Worm (Caenorhabditis elegans) whole organism, L2 larva: Measurements from ENCODE around the gene frpr-11.

Experiments
- C34F6.9 ChIP-seq: fragments of 150-350 bp; optimal IDR thresholded peaks from 2 replicates; lab custom pipeline; 2014; ENCODE audit warnings: missing biosample characterization, missing genetic modification characterization
- F13H6.1 ChIP-seq: sonication (generic microtip); optimal IDR thresholded peaks from 2 replicates; lab custom pipeline; 2016; ENCODE audit warnings: missing genetic modification characterization, missing compliant biosample characterization
- R02D3.7 ChIP-seq: fragments of 150-350 bp; optimal IDR thresholded peaks from 2 replicates; lab custom pipeline; 2014; ENCODE audit warnings: missing biosample characterization, missing genetic modification characterization
- Y55F3AM.14 ChIP-seq: fragments of 200-800 bp; sonication (Bioruptor generic); optimal IDR thresholded peaks from 2 replicates; lab custom pipeline; 2018; ENCODE audit warnings: mild to moderate bottlenecking, missing genetic modification characterization, missing compliant biosample characterization
- ZK546.5 ChIP-seq: sonication (generic microtip); optimal IDR thresholded peaks from 2 replicates; lab custom pipeline; 2017; ENCODE audit warnings: missing biosample characterization, missing genetic modification characterization
- alr-1 ChIP-seq: fragments of 150-350 bp; optimal IDR thresholded peaks from 2 replicates; lab custom pipeline; 2014; ENCODE audit warnings: missing biosample characterization, missing genetic modification characterization
- aly-2 ChIP-seq: fragments of 150-350 bp; optimal IDR thresholded peaks from 2 replicates; lab custom pipeline; 2014; ENCODE audit warnings: missing biosample characterization, missing genetic modification characterization
- ama-1 ChIP-seq: fragments of 150-350 bp; optimal IDR thresholded peaks from 2 replicates; lab custom pipeline; 2018; ENCODE audit warnings: inconsistent platforms
- ceh-16 ChIP-seq: fragments of 150-350 bp; optimal IDR thresholded peaks from 2 replicates; lab custom pipeline; 2014; ENCODE audit warnings: missing biosample characterization, missing genetic modification characterization
- ceh-82 ChIP-seq: fragments of 150-350 bp; optimal IDR thresholded peaks from 2 replicates; lab custom pipeline; 2014; ENCODE audit warnings: missing biosample characterization, missing genetic modification characterization
- crh-2 ChIP-seq: sonication (generic microtip); optimal IDR thresholded peaks from 2 replicates; lab custom pipeline; 2017; ENCODE audit warnings: missing biosample characterization, missing genetic modification characterization
- dmd-4 ChIP-seq: sonication (generic microtip); optimal IDR thresholded peaks from 2 replicates; lab custom pipeline; 2017; ENCODE audit warnings: missing biosample characterization, missing genetic modification characterization
- egl-27 ChIP-seq: sonication (generic microtip); optimal IDR thresholded peaks from 3 replicates; lab custom pipeline; 2017; ENCODE audit warnings: missing biosample characterization, missing genetic modification reagents, missing genetic modification characterization
- elt-1 ChIP-seq: fragments of 150-350 bp; optimal IDR thresholded peaks from 2 replicates; lab custom pipeline; 2014; ENCODE audit warnings: missing biosample characterization, missing genetic modification characterization
- elt-3 ChIP-seq: sonication (generic microtip); optimal IDR thresholded peaks from 2 replicates; lab custom pipeline; 2017; ENCODE audit warnings: missing biosample characterization, missing genetic modification characterization
- fos-1 ChIP-seq: fragments of 150-350 bp; optimal IDR thresholded peaks from 2 replicates; lab custom pipeline; 2014; ENCODE audit warnings: missing biosample characterization, missing genetic modification characterization
- lin-11 ChIP-seq: fragments of 150-350 bp; sonication (generic microtip); optimal IDR thresholded peaks from 2 replicates; lab custom pipeline; 2014; ENCODE audit warnings: missing biosample characterization, missing genetic modification characterization, inconsistent platforms, mixed read lengths
- lsy-2 ChIP-seq, 2 experiments: fragments of 150-350 bp in 1 of 2; sonication (generic microtip) in 1 of 2; optimal IDR thresholded peaks; 2 replicates each; lab custom pipeline; 2014 to 2017; ENCODE audit warnings: missing biosample characterization in 2 of 2, missing genetic modification characterization in 2 of 2
- mab-5 ChIP-seq: fragments of 150-350 bp; optimal IDR thresholded peaks from 2 replicates; lab custom pipeline; 2014; ENCODE audit warnings: missing biosample characterization, missing genetic modification characterization
- mdl-1 ChIP-seq, 2 experiments: fragments of 150-350 bp in 1 of 2; sonication (generic microtip) in 1 of 2; optimal IDR thresholded peaks; 2 replicates each; lab custom pipeline; 2017; ENCODE audit warnings: missing biosample characterization in 2 of 2, missing genetic modification characterization in 2 of 2
- nhr-11 ChIP-seq: fragments of 150-350 bp; optimal IDR thresholded peaks from 2 replicates; lab custom pipeline; 2014; ENCODE audit warnings: missing biosample characterization, missing genetic modification characterization
- nhr-12 ChIP-seq: fragments of 150-350 bp; optimal IDR thresholded peaks from 2 replicates; lab custom pipeline; 2014; ENCODE audit warnings: missing biosample characterization, missing genetic modification characterization
- nhr-129 ChIP-seq: fragments of 150-350 bp; optimal IDR thresholded peaks from 2 replicates; lab custom pipeline; 2014; ENCODE audit warnings: missing biosample characterization, missing genetic modification characterization
- nhr-21 ChIP-seq: fragments of 150-350 bp; optimal IDR thresholded peaks from 2 replicates; lab custom pipeline; 2014; ENCODE audit warnings: missing biosample characterization, missing genetic modification characterization
- nhr-23 ChIP-seq: fragments of 150-350 bp; optimal IDR thresholded peaks from 2 replicates; lab custom pipeline; 2014; ENCODE audit warnings: missing biosample characterization, missing genetic modification reagents, missing genetic modification characterization
- nhr-25 ChIP-seq: fragments of 150-350 bp; sonication (generic microtip); optimal IDR thresholded peaks from 3 replicates; lab custom pipeline; 2014; ENCODE audit warnings: missing biosample characterization, missing genetic modification characterization
- nhr-6 ChIP-seq: fragments of 150-350 bp; optimal IDR thresholded peaks from 2 replicates; lab custom pipeline; 2014; ENCODE audit warnings: missing biosample characterization, missing genetic modification characterization
- nhr-77 ChIP-seq: fragments of 150-350 bp; optimal IDR thresholded peaks from 2 replicates; lab custom pipeline; 2014; ENCODE audit warnings: missing biosample characterization, missing genetic modification characterization
- peb-1 ChIP-seq: fragments of 150-350 bp; optimal IDR thresholded peaks from 2 replicates; lab custom pipeline; 2014; ENCODE audit warnings: missing biosample characterization, missing genetic modification characterization
- sem-4 ChIP-seq: fragments of 150-350 bp; optimal IDR thresholded peaks from 2 replicates; lab custom pipeline; 2014; ENCODE audit warnings: missing biosample characterization, missing genetic modification reagents, missing genetic modification characterization
- skn-1 ChIP-seq: sonication (generic microtip); optimal IDR thresholded peaks from 2 replicates; lab custom pipeline; 2017; ENCODE audit warnings: missing biosample characterization, missing genetic modification characterization
- sma-3 ChIP-seq: sonication (generic microtip); optimal IDR thresholded peaks from 2 replicates; lab custom pipeline; 2016; ENCODE audit warnings: missing genetic modification reagents, missing genetic modification characterization, missing compliant biosample characterization
- sma-9 ChIP-seq, 2 experiments: fragments of 150-350 bp in 1 of 2; sonication (generic microtip) in 1 of 2; optimal IDR thresholded peaks; 2 replicates each; lab custom pipeline; 2014 to 2016; ENCODE audit warnings: missing genetic modification characterization in 2 of 2, mild to moderate bottlenecking in 1 of 2, missing biosample characterization in 1 of 2, missing compliant biosample characterization in 1 of 2, missing genetic modification reagents in 1 of 2, moderate library complexity in 1 of 2
- unc-39 ChIP-seq: fragments of 150-350 bp; optimal IDR thresholded peaks from 2 replicates; lab custom pipeline; 2014; ENCODE audit warnings: missing biosample characterization, missing genetic modification characterization
- unc-55 ChIP-seq: fragments of 150-350 bp; sonication (generic microtip); optimal IDR thresholded peaks from 3 replicates; lab custom pipeline; 2014; ENCODE audit warnings: missing biosample characterization, missing genetic modification reagents, missing genetic modification characterization
- unc-62 ChIP-seq: fragments of 150-350 bp; optimal IDR thresholded peaks from 2 replicates; lab custom pipeline; 2014; ENCODE audit warnings: missing biosample characterization, missing genetic modification reagents, missing genetic modification characterization
- zag-1 ChIP-seq: fragments of 150-350 bp; optimal IDR thresholded peaks from 2 replicates; lab custom pipeline; 2014; ENCODE audit warnings: missing biosample characterization, missing genetic modification characterization
- ztf-1 ChIP-seq: fragments of 200-800 bp; sonication (Bioruptor generic); conservative IDR thresholded peaks from 2 replicates; pipeline ENCODE4 v1.3.6; 2022; ENCODE audit warnings: missing genetic modification characterization, missing compliant biosample characterization
- ztf-11 ChIP-seq: sonication (generic microtip); optimal IDR thresholded peaks from 2 replicates; lab custom pipeline; 2017; ENCODE audit warnings: missing biosample characterization, missing genetic modification characterization
- ztf-4 ChIP-seq: fragments of 150-350 bp; optimal IDR thresholded peaks from 2 replicates; lab custom pipeline; 2014; ENCODE audit warnings: missing biosample characterization, missing genetic modification characterization

Gene frpr-11

ce11 chrV:8903916-8904315 is 3.1 kb upstream of the frpr-11 start:
- TF ChIP-seq lsy-2 (tag; optimal IDR thresholded peaks at IDR 0.05; lab: Kevin White, UChicago) (no peak), fos-1 (tag; lab: Kevin White, UChicago) (no peak), ceh-16 (no peak), F13H6.1 (tag; lab: Kevin White, UChicago) (no peak), nhr-6 (tag; lab: Kevin White, UChicago) (no peak), ztf-11 (tag; lab: Kevin White, UChicago) (no peak), peb-1 (no peak), skn-1 (tag; lab: Kevin White, UChicago) (no peak), nhr-23 (tag; lab: Kevin White, UChicago) (no peak), lin-11 (tag; lab: Kevin White, UChicago) (no peak), ztf-1 (GFP tag; lab: Robert Waterston, UW) (no peak), nhr-12 (tag; lab: Kevin White, UChicago) (no peak), crh-2 (no peak), unc-39 (no peak), ZK546.5 (no peak), unc-55 (no peak), egl-27 (no peak)

ce11 chrV:8905656-8906055 is 1.3 kb upstream of the frpr-11 start:
- peak; percentile 76 for TF ChIP-seq fos-1 (tag; lab: Kevin White, UChicago)
- peak; percentile 55 for TF ChIP-seq crh-2
- TF ChIP-seq sma-9 (GFP tag; optimal IDR thresholded peaks at IDR 0.05; lab: Kevin White, UChicago), result peak; percentile 47
- TF ChIP-seq sma-9 (tag; optimal IDR thresholded peaks at IDR 0.05; lab: Kevin White, UChicago), result no peak
- TF ChIP-seq sma-3 (GFP tag; lab: Kevin White, UChicago), result no peak
- peak; percentile 26 for TF ChIP-seq F13H6.1 (tag; lab: Kevin White, UChicago)
- peak; percentile 16 for TF ChIP-seq unc-55
- TF ChIP-seq, all 48 proteins: peak for 5

ce11 chrV:8913940-8914339 is 6.9 kb downstream of the frpr-11 start, which contains the start of gene mod-1:
mod-1 (minus strand) TSS chrV:8914040.
- TF ChIP-seq Y55F3AM.14 (no peak), nhr-23 (tag; lab: Kevin White, UChicago) (no peak), crh-2 (no peak), peb-1 (no peak), ztf-4 (no peak), egl-27 (no peak), ZK546.5 (no peak), nhr-77 (tag; lab: Kevin White, UChicago) (no peak), elt-3 (tag; lab: Kevin White, UChicago) (no peak), zag-1 (no peak)

ce11 chrV:8922781-8923180 is 15.8 kb downstream of the frpr-11 start, which contains the start of gene ttr-47:
ttr-47 (plus strand) TSS chrV:8923088.
- TF ChIP-seq fos-1 (tag; lab: Kevin White, UChicago) (peak; percentile 7), F13H6.1 (tag; lab: Kevin White, UChicago) (peak; percentile 12), sma-3 (GFP tag; lab: Kevin White, UChicago) (no peak), nhr-11 (no peak), lsy-2 (tag; optimal IDR thresholded peaks at IDR 0.05; lab: Kevin White, UChicago) (peak in 1 of 2 experiments; percentile 18), nhr-129 (tag; lab: Kevin White, UChicago) (peak; percentile 33), ztf-11 (tag; lab: Kevin White, UChicago) (no peak)
- TF ChIP-seq, all 48 proteins: peak for 4

ce11 chrV:8927715-8928114 is 20.7 kb downstream of the frpr-11 start:
- TF ChIP-seq nhr-129 (tag; lab: Kevin White, UChicago) (no peak), nhr-25 (tag; lab: Kevin White, UChicago) (no peak), unc-62 (GFP tag; lab: Kevin White, UChicago) (no peak), ceh-16 (no peak), ztf-1 (GFP tag; lab: Robert Waterston, UW) (no peak), unc-39 (no peak), aly-2 (tag; lab: Kevin White, UChicago) (no peak), nhr-6 (tag; lab: Kevin White, UChicago) (no peak), sem-4 (no peak), elt-3 (tag; lab: Kevin White, UChicago) (no peak), mab-5 (tag; lab: Kevin White, UChicago) (no peak), mdl-1 (tag; optimal IDR thresholded peaks at IDR 0.05; lab: Kevin White, UChicago) (no peak)
- TF ChIP-seq, all 48 proteins: peak for 0

- no peak for TF ChIP-seq ztf-4
- TF ChIP-seq nhr-77 (tag; lab: Kevin White, UChicago), result no peak
- no peak for TF ChIP-seq sem-4
- TF ChIP-seq nhr-23 (tag; lab: Kevin White, UChicago), result no peak
- TF ChIP-seq ceh-82 (tag; lab: Kevin White, UChicago), result no peak
- no peak for TF ChIP-seq C34F6.9 (tag; lab: Kevin White, UChicago)
- TF ChIP-seq R02D3.7 (tag; lab: Kevin White, UChicago), result no peak
- TF ChIP-seq unc-55, result no peak
- TF ChIP-seq alr-1, result no peak
- no peak for TF ChIP-seq elt-1 (tag; lab: Kevin White, UChicago)
- TF ChIP-seq ama-1 (lab: Kevin White, UChicago), result no peak
- TF ChIP-seq mdl-1 (tag; optimal IDR thresholded peaks at IDR 0.05; lab: Kevin White, UChicago), result no peak
- TF ChIP-seq F13H6.1 (tag; lab: Kevin White, UChicago), result no peak
- TF ChIP-seq dmd-4, result no peak
- no peak for TF ChIP-seq aly-2 (tag; lab: Kevin White, UChicago)
- no peak for TF ChIP-seq zag-1
- no peak for TF ChIP-seq nhr-129 (tag; lab: Kevin White, UChicago)
- no peak for TF ChIP-seq nhr-21 (tag; lab: Kevin White, UChicago)
- TF ChIP-seq lin-11 (tag; lab: Kevin White, UChicago), result no peak
Observed at ce11 chrV:8928967-8929366, 22.0 kb downstream of the frpr-11 start, which contains the start of gene H14N18.4. H14N18.4 (minus strand) TSS chrV:8928978.
